Fruit fly (Drosophila melanogaster) whole organism, embryonic: ENCODE results near the gene CG2854.

Source experiments
- CG10565 ChIP-seq: fragments of 200-800 bp; sonication (Bioruptor generic); optimal IDR thresholded peaks from 3 replicates; lab custom pipeline; 2016; ENCODE audit warnings: missing biosample characterization, mild to moderate bottlenecking, missing genetic modification characterization
- CG11247 ChIP-seq: fragments of 200-800 bp; sonication (Bioruptor generic); IDR thresholded peaks from 2 replicates; pipeline ENCODE4 v1.3.6; 2022; ENCODE audit warnings: missing biosample characterization, missing genetic modification characterization
- CG11696 ChIP-seq: fragments of 200-800 bp; sonication (Bioruptor generic); IDR thresholded peaks from 2 replicates; pipeline ENCODE4 v1.3.6; 2022; ENCODE audit warnings: missing biosample characterization, missing genetic modification characterization
- CG12236 ChIP-seq: fragments of 200-800 bp; sonication (Bioruptor generic); optimal IDR thresholded peaks from 2 replicates; lab custom pipeline; 2016; ENCODE audit warnings: missing biosample characterization, missing genetic modification characterization
- CG13287 ChIP-seq: fragments of 200-800 bp; sonication (Bioruptor generic); IDR thresholded peaks from 2 replicates; pipeline ENCODE4 v1.3.6; 2022; ENCODE audit warnings: missing biosample characterization, missing genetic modification characterization; ENCODE audit not compliant: partially characterized antibody
- CG14667 ChIP-seq: fragments of 200-800 bp; sonication (Bioruptor generic); IDR thresholded peaks from 2 replicates; pipeline ENCODE4 v1.3.6; 2022; ENCODE audit warnings: missing biosample characterization, missing genetic modification characterization
- CG14965 ChIP-seq: fragments of 200-800 bp; sonication (Bioruptor generic); optimal IDR thresholded peaks from 2 replicates; lab custom pipeline; 2016; ENCODE audit warnings: missing biosample characterization, missing genetic modification characterization, borderline replicate concordance
- CG15601 ChIP-seq: fragments of 200-800 bp; sonication (Bioruptor generic); optimal IDR thresholded peaks from 3 replicates; lab custom pipeline; 2019; ENCODE audit warnings: missing biosample characterization, mild to moderate bottlenecking, missing genetic modification characterization, moderate library complexity
- CG16779 ChIP-seq: fragments of 200-800 bp; sonication (Bioruptor generic); IDR thresholded peaks from 2 replicates; pipeline ENCODE4 v1.3.6; 2022; ENCODE audit warnings: missing biosample characterization, missing genetic modification characterization
- CG17186 ChIP-seq: fragments of 200-800 bp; sonication (Bioruptor generic); optimal IDR thresholded peaks from 3 replicates; lab custom pipeline; 2017; ENCODE audit warnings: missing biosample characterization, missing genetic modification reagents, missing genetic modification characterization
- CG18476 ChIP-seq: fragments of 200-800 bp; sonication (Bioruptor generic); optimal IDR thresholded peaks from 2 replicates; lab custom pipeline; 2016; ENCODE audit warnings: missing biosample characterization, mild to moderate bottlenecking, missing genetic modification characterization
- CG3281 ChIP-seq: fragments of 200-800 bp; sonication (Bioruptor generic); optimal IDR thresholded peaks from 3 replicates; lab custom pipeline; 2017; ENCODE audit warnings: missing biosample characterization, mild to moderate bottlenecking, missing genetic modification characterization
- CG4328 ChIP-seq: fragments of 200-800 bp; sonication (Bioruptor generic); optimal IDR thresholded peaks from 3 replicates; lab custom pipeline; 2017; ENCODE audit warnings: missing biosample characterization, missing genetic modification reagents, missing genetic modification characterization
- CG6654 ChIP-seq: fragments of 200-800 bp; sonication (Bioruptor generic); optimal IDR thresholded peaks from 2 replicates; lab custom pipeline; 2017; ENCODE audit warnings: missing biosample characterization, mild to moderate bottlenecking, missing genetic modification characterization
- CG8478 ChIP-seq: fragments of >200 bp; optimal IDR thresholded peaks from 2 replicates; lab custom pipeline; 2018
- CG8944 ChIP-seq: fragments of 200-800 bp; sonication (Bioruptor generic); optimal IDR thresholded peaks from 3 replicates; lab custom pipeline; 2016; ENCODE audit warnings: missing biosample characterization, missing genetic modification characterization
- CG9215 ChIP-seq: fragments of 200-800 bp; sonication (Bioruptor generic); IDR thresholded peaks from 2 replicates; pipeline ENCODE4 v1.3.6; 2022; ENCODE audit warnings: missing biosample characterization, missing genetic modification characterization
- CG9609 ChIP-seq: fragments of 200-800 bp; sonication (Bioruptor generic); optimal IDR thresholded peaks from 3 replicates; lab custom pipeline; 2016; ENCODE audit warnings: missing biosample characterization, missing genetic modification characterization
- CG9932 ChIP-seq: fragments of 200-800 bp; sonication (Bioruptor generic); IDR thresholded peaks from 2 replicates; pipeline ENCODE4 v1.3.6; 2022; ENCODE audit warnings: missing biosample characterization, missing genetic modification characterization
- Chrac-16 ChIP-seq: fragments of 200-800 bp; sonication (Bioruptor generic); optimal IDR thresholded peaks from 3 replicates; lab custom pipeline; 2016; ENCODE audit warnings: missing biosample characterization, missing genetic modification characterization
- Dip3 ChIP-seq: fragments of 200-800 bp; sonication (Bioruptor generic); optimal IDR thresholded peaks from 3 replicates; lab custom pipeline; 2016; ENCODE audit warnings: missing biosample characterization, missing genetic modification characterization
- Drgx ChIP-seq: fragments of 200-800 bp; sonication (Bioruptor generic); IDR thresholded peaks from 2 replicates; pipeline ENCODE4 v1.3.6; 2022; ENCODE audit warnings: missing biosample characterization, missing genetic modification characterization
- Kr ChIP-seq: fragments of 200-800 bp; sonication (Bioruptor generic); optimal IDR thresholded peaks from 2 replicates; lab custom pipeline; 2017; ENCODE audit warnings: missing biosample characterization, mild to moderate bottlenecking, missing genetic modification characterization
- Lpt ChIP-seq: fragments of >200 bp; optimal IDR thresholded peaks from 2 replicates; lab custom pipeline; 2018; ENCODE audit warnings: missing biosample characterization, missing genetic modification characterization
- MBD-R2 ChIP-seq: fragments of 200-800 bp; sonication (Bioruptor generic); IDR thresholded peaks from 2 replicates; pipeline ENCODE4 v1.3.6; 2022; ENCODE audit warnings: missing biosample characterization, missing genetic modification characterization
- Med ChIP-seq: fragments of 200-800 bp; sonication (Bioruptor generic); peaks from one replicate; lab custom pipeline; 2016; ENCODE audit warnings: missing biosample characterization, missing genetic modification characterization, mild to moderate bottlenecking, inconsistent platforms, moderate library complexity
- Myb ChIP-seq: fragments of 200-800 bp; sonication (Bioruptor generic); optimal IDR thresholded peaks from 2 replicates; lab custom pipeline; 2016; ENCODE audit warnings: missing biosample characterization, missing genetic modification characterization
- Scr ChIP-seq: fragments of 200-800 bp; sonication (Bioruptor generic); IDR thresholded peaks from 2 replicates; pipeline ENCODE4 v1.3.6; 2022; ENCODE audit warnings: missing biosample characterization, missing genetic modification characterization; ENCODE audit not compliant: partially characterized antibody
- Side ChIP-seq: fragments of 200-800 bp; sonication (Bioruptor generic); optimal IDR thresholded peaks from 2 replicates; lab custom pipeline; 2016; ENCODE audit warnings: missing biosample characterization, missing genetic modification characterization
- az2 ChIP-seq: fragments of 200-800 bp; sonication (Bioruptor generic); optimal IDR thresholded peaks from 3 replicates; lab custom pipeline; 2016; ENCODE audit warnings: missing biosample characterization, missing genetic modification characterization
- btn ChIP-seq: fragments of 200-800 bp; sonication (Bioruptor generic); optimal IDR thresholded peaks from 2 replicates; lab custom pipeline; 2016; ENCODE audit warnings: missing biosample characterization, missing genetic modification characterization
- corto ChIP-seq: fragments of 200-800 bp; sonication (Bioruptor generic); optimal IDR thresholded peaks from 2 replicates; lab custom pipeline; 2016; ENCODE audit warnings: missing biosample characterization, mild to moderate bottlenecking, missing genetic modification characterization, moderate library complexity
- crc ChIP-seq: fragments of 200-800 bp; sonication (Bioruptor generic); optimal IDR thresholded peaks from 2 replicates; lab custom pipeline; 2016; ENCODE audit warnings: missing biosample characterization, missing genetic modification characterization
- dmrt11E ChIP-seq: fragments of 200-800 bp; sonication (Bioruptor generic); optimal IDR thresholded peaks from 3 replicates; lab custom pipeline; 2018; ENCODE audit warnings: missing biosample characterization, mild to moderate bottlenecking, missing genetic modification characterization, moderate library complexity
- fd102C ChIP-seq: fragments of 200-800 bp; sonication (Bioruptor generic); optimal IDR thresholded peaks from 2 replicates; lab custom pipeline; 2018; ENCODE audit warnings: missing biosample characterization, mild to moderate bottlenecking, missing genetic modification characterization, moderate library complexity
- inv ChIP-seq: fragments of 200-800 bp; sonication (Bioruptor generic); IDR thresholded peaks from 2 replicates; pipeline ENCODE4 v1.3.6; 2022; ENCODE audit warnings: missing biosample characterization, missing genetic modification characterization; ENCODE audit not compliant: partially characterized antibody
- kah ChIP-seq: fragments of 200-800 bp; sonication (Bioruptor generic); optimal IDR thresholded peaks from 2 replicates; lab custom pipeline; 2018; ENCODE audit warnings: missing biosample characterization, mild to moderate bottlenecking, missing genetic modification characterization
- lola ChIP-seq, 3 experiments: fragments of >200 bp in 2 of 3; fragments of 200-800 bp in 1 of 3; sonication (Bioruptor generic) in 1 of 3; optimal IDR thresholded peaks; 2 replicates each; lab custom pipeline; 2017 to 2019; ENCODE audit warnings: missing biosample characterization in 3 of 3, missing genetic modification characterization in 3 of 3, mild to moderate bottlenecking in 1 of 3, moderate library complexity in 1 of 3
- nau ChIP-seq: fragments of 200-800 bp; sonication (Bioruptor generic); optimal IDR thresholded peaks from 3 replicates; lab custom pipeline; 2017; ENCODE audit warnings: missing biosample characterization, mild to moderate bottlenecking, missing genetic modification characterization, missing genetic modification reagents
- nerfin-1 ChIP-seq: fragments of 200-800 bp; sonication (Bioruptor generic); optimal IDR thresholded peaks from 3 replicates; lab custom pipeline; 2019; ENCODE audit warnings: missing biosample characterization, mild to moderate bottlenecking, missing genetic modification characterization, moderate library complexity
- oc ChIP-seq: fragments of 200-800 bp; sonication (Bioruptor generic); optimal IDR thresholded peaks from 2 replicates; lab custom pipeline; 2018; ENCODE audit warnings: missing biosample characterization, mild to moderate bottlenecking, missing genetic modification characterization, moderate library complexity
- odd ChIP-seq: fragments of 200-800 bp; sonication (Bioruptor generic); optimal IDR thresholded peaks from 2 replicates; lab custom pipeline; 2017; ENCODE audit warnings: missing biosample characterization, mild to moderate bottlenecking, missing genetic modification characterization
- otp ChIP-seq: fragments of 200-800 bp; sonication (Bioruptor generic); IDR thresholded peaks from 3 replicates; pipeline ENCODE4, ENCODE4 v1.3.6; 2022; ENCODE audit warnings: missing biosample characterization, missing genetic modification characterization
- sr ChIP-seq: fragments of 200-800 bp; sonication (Bioruptor generic); IDR thresholded peaks from 3 replicates; pipeline ENCODE4 v1.3.6; 2022; ENCODE audit warnings: missing biosample characterization, missing genetic modification characterization
- ssp ChIP-seq: fragments of 200-800 bp; sonication (Bioruptor generic); IDR thresholded peaks from 2 replicates; pipeline ENCODE4 v1.3.6; 2022; ENCODE audit warnings: missing biosample characterization, missing genetic modification characterization
- unc-4 ChIP-seq: fragments of 200-800 bp; sonication (Bioruptor generic); IDR thresholded peaks from 2 replicates; pipeline ENCODE4 v1.3.6; 2022; ENCODE audit warnings: missing biosample characterization, missing genetic modification characterization; ENCODE audit not compliant: partially characterized antibody
- usp ChIP-seq: fragments of >200 bp; optimal IDR thresholded peaks from 2 replicates; lab custom pipeline; 2017; ENCODE audit warnings: missing biosample characterization, missing genetic modification characterization
- vnd ChIP-seq: fragments of 200-800 bp; sonication (Bioruptor generic); IDR thresholded peaks from 3 replicates; pipeline ENCODE4 v1.3.6; 2022; ENCODE audit warnings: missing biosample characterization, missing genetic modification characterization; ENCODE audit not compliant: partially characterized antibody
- z ChIP-seq: fragments of 200-800 bp; sonication (Bioruptor generic); IDR thresholded peaks from 3 replicates; pipeline ENCODE4 v1.3.6; 2022; ENCODE audit warnings: missing biosample characterization, missing genetic modification characterization

The CG2854 gene

DNA sequence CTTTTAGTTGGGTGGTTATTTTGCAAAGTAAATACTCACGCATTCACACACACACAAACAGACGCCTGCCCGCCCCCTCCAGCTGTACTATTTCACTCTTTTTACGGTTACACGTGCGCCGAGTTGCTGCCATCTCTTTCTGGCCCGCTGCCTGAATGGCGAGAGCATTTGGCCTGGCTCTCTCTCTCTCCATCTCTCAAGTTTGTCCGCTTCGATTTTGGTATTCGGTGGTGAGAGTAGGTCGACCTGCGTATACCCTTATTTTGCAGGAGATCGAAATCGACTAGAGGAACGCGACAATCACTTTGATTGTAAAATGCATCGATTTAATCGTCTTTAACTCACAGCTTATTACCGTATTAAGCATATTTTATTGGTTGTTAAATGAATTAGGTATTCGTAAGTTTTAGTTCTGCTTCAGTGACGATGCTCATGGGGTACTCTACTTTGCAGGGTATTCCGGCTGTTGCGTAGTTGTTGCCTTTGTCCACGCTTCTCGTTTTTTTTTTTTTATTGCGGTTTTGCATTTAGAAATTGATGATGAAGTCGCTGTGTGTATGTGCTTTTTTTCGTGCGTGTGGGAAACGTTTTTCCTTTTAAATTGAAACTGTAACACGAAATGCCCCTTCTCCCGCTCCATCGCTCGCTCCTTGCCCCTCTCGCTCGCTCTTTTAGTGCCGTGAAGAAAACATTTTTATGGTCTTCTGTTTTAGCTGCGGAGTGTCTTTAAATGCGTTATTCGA, 23.0 kb upstream of the CG2854 start (continued):
- no peak for TF ChIP-seq unc-4 (GFP tag; lab: Robert Waterston, UW)
- peak; percentile 87 for TF ChIP-seq CG12236 (GFP tag; lab: Kevin White, UChicago)
- TF ChIP-seq CG9932 (GFP tag; lab: Robert Waterston, UW), result peak; percentile 86
- TF ChIP-seq CG9609, result peak; percentile 93
- TF ChIP-seq Side (GFP tag; lab: Kevin White, UChicago), result peak; percentile 89
- TF ChIP-seq CG14965 (GFP tag; lab: Kevin White, UChicago), result peak; percentile 60
- peak; percentile 55; the same call in 1 of the 2 replicates for TF ChIP-seq CG11247
- TF ChIP-seq lola (GFP tag; optimal IDR thresholded peaks at IDR 0.05; lab: Kevin White, UChicago), result peak in 1 of 3 experiments; percentile 82
- peak; percentile 55 for TF ChIP-seq CG10565 (GFP tag; lab: Kevin White, UChicago)
- peak; percentile 15 for TF ChIP-seq corto
- 0 out of 3 replicates have a peak, but pooled peaks have one; percentile 11 for TF ChIP-seq sr
- TF ChIP-seq Scr, result no peak; the same call in 1 of the 2 replicates
- no peak for TF ChIP-seq usp
- TF ChIP-seq Myb (GFP tag; lab: Kevin White, UChicago), result peak; percentile 84
- TF ChIP-seq CG14667, result peak; percentile 57
- peak; percentile 89 for TF ChIP-seq dmrt11E (tag; lab: Kevin White, UChicago)
- TF ChIP-seq CG9215 (GFP tag; lab: Robert Waterston, UW), result peak; percentile 68
- peak; percentile 85 for TF ChIP-seq CG15601
- peak; percentile 88 for TF ChIP-seq odd (GFP tag; lab: Kevin White, UChicago)
- peak; percentile 89 for TF ChIP-seq Dip3 (GFP tag; lab: Kevin White, UChicago)
- TF ChIP-seq fd102C (GFP tag; lab: Kevin White, UChicago), result peak; percentile 42
- peak; percentile 89 for TF ChIP-seq CG3281 (GFP tag; lab: Kevin White, UChicago)
- TF ChIP-seq z (GFP tag; lab: Robert Waterston, UW), result peak; percentile 68; the same call in 2 of the 3 replicates
- peak; percentile 84 for TF ChIP-seq CG18476
- TF ChIP-seq CG11696, result peak; percentile 35; the same call in 1 of the 2 replicates
- TF ChIP-seq crc, result peak; percentile 73
- TF ChIP-seq ssp (GFP tag; lab: Robert Waterston, UW), result peak; percentile 65
- no peak for TF ChIP-seq inv
- TF ChIP-seq nerfin-1 (tag; lab: Kevin White, UChicago), result peak; percentile 79
- peak; percentile 92 for TF ChIP-seq Chrac-16 (GFP tag; lab: Kevin White, UChicago)
- TF ChIP-seq CG13287, result peak; percentile 12; the same call in 1 of the 2 replicates
- TF ChIP-seq Lpt (GFP tag; lab: Kevin White, UChicago), result no peak
- TF ChIP-seq oc (tag; lab: Kevin White, UChicago), result peak; percentile 72
- TF ChIP-seq btn (GFP tag; lab: Kevin White, UChicago), result peak; percentile 90
- TF ChIP-seq vnd (GFP tag; lab: Robert Waterston, UW), result no peak
- TF ChIP-seq CG8478, result no peak
- peak; percentile 73 for TF ChIP-seq nau (GFP tag; lab: Kevin White, UChicago)
- TF ChIP-seq kah (GFP tag; lab: Kevin White, UChicago), result peak; percentile 57
- peak; percentile 92 for TF ChIP-seq CG8944
- TF ChIP-seq CG4328, result peak; percentile 70
- TF ChIP-seq CG6654, result peak; percentile 55
- TF ChIP-seq CG16779 (GFP tag; lab: Robert Waterston, UW), result no peak
- peak; percentile 57 for TF ChIP-seq CG17186 (GFP tag; lab: Kevin White, UChicago)
- TF ChIP-seq Kr (GFP tag; lab: Kevin White, UChicago), result peak; percentile 76
- TF ChIP-seq az2, result peak; percentile 86
- peak; percentile 57; the same call in 1 of the 2 replicates for TF ChIP-seq MBD-R2 (GFP tag; lab: Robert Waterston, UW)
- TF ChIP-seq Drgx (GFP tag; lab: Robert Waterston, UW), result peak; percentile 76; the same call in 1 of the 2 replicates
- TF ChIP-seq otp, result peak; percentile 70; the same call in 1 of the 3 replicates
- TF ChIP-seq Med (GFP tag; lab: Kevin White, UChicago), result peak; percentile 97
